Fruit fly (Drosophila melanogaster): Measurements from ENCODE around the gene CG18789.

CG18789 gene

dm6 chr2L:12003792-12004210 is 8.6 kb upstream of the CG18789 start (continued):
- TF ChIP-seq Lhr (GFP tag; optimal IDR thresholded peaks at IDR 0.05): peak; percentile 57

DNA sequence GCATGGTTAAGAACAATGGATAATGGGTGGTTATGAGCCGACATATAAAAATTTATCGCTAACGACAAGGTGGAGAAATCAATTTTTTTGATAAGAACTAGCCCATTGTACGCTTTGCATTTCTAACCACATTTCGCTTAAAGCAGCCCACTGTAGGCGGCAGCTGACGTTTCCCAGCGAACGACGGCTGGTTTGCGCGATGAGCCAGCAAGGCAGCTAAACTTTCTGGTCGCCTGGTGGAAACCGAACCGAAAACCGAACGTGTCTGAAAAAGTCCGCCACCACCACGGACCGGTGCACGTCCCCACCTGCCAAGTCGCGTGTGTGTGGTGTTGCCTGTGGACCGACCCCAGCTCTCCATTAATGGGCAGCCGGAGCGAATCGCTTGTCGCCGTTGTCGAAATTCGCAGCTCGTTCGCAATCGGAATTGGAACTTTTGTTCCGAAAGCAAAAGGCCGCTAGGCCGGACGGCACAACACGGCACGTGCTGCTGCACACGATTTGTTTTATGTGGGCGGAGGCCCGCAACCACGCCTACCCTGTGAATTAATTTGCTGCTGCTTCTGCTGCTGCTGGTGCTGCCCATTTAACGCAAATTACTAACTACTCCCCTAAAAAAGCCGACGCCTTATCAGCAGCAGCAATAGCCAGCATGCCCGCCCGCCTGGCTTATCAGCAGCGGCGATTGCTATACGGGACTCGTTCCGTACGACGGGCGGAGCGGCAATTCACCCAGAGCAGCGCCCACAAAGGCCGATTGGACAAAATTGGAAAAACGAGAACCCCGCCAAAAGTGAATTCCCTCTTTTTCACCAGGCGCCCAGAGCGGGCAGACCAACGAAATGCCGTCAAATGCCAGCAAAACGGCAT is 7.9 kb upstream of the CG18789 start:
- TF ChIP-seq chif (GFP tag; optimal IDR thresholded peaks at IDR 0.05) (peak in 1 of 2 experiments; percentile 23), schlank (tag; optimal IDR thresholded peaks at IDR 0.05) (peak; percentile 8), nerfin-1 (tag; optimal IDR thresholded peaks at IDR 0.05) (peak; percentile 83), insv (GFP tag; optimal IDR thresholded peaks at IDR 0.05) (peak in 1 of 2 experiments; percentile 79), Mad (GFP tag; optimal IDR thresholded peaks at IDR 0.05) (peak; percentile 17), odd (GFP tag; optimal IDR thresholded peaks at IDR 0.05) (peak; percentile 52), CG6765 (GFP tag; optimal IDR thresholded peaks at IDR 0.05) (peak; percentile 15), unpg (GFP tag; optimal IDR thresholded peaks at IDR 0.05) (peak; percentile 52), Xbp1 (GFP tag; optimal IDR thresholded peaks at IDR 0.05) (peak; percentile 63), Elba2 (GFP tag; optimal IDR thresholded peaks at IDR 0.05) (peak; percentile 16), tll (GFP tag; optimal IDR thresholded peaks at IDR 0.05) (peak in 1 of 2 experiments; percentile 54), CG4820 (GFP tag; optimal IDR thresholded peaks at IDR 0.05) (peak; percentile 13), Hr78 (GFP tag; optimal IDR thresholded peaks at IDR 0.05) (peak in 1 of 2 experiments; percentile 91), Spps (tag; optimal IDR thresholded peaks at IDR 0.05) (no peak), Deaf1 (tag; optimal IDR thresholded peaks at IDR 0.05) (peak; percentile 94), grn (GFP tag; optimal IDR thresholded peaks at IDR 0.05) (peak; percentile 89), Trl (optimal IDR thresholded peaks at IDR 0.05) (no peak), Trl (GFP tag; optimal IDR thresholded peaks at IDR 0.05) (peak; percentile 42), CG2889 (GFP tag; IDR thresholded peaks at IDR 0.05) (no peak), yki (optimal IDR thresholded peaks at IDR 0.05) (no peak), Dref (GFP tag; IDR thresholded peaks at IDR 0.05) (no peak), CG10147 (GFP tag; optimal IDR thresholded peaks at IDR 0.05) (no peak), CG9727 (GFP tag; optimal IDR thresholded peaks at IDR 0.05) (no peak), CG10267 (tag; optimal IDR thresholded peaks at IDR 0.05) (peak; percentile 17), Bteb2 (GFP tag; optimal IDR thresholded peaks at IDR 0.05) (no peak), sisA (GFP tag; IDR thresholded peaks at IDR 0.05) (no peak), Hey (tag; optimal IDR thresholded peaks at IDR 0.05) (peak; percentile 99), dm (GFP tag; optimal IDR thresholded peaks at IDR 0.05) (no peak), Fer3 (tag; optimal IDR thresholded peaks at IDR 0.05) (peak; percentile 43), hth (optimal IDR thresholded peaks at IDR 0.05) (no peak), pum (GFP tag; optimal IDR thresholded peaks at IDR 0.05) (no peak), fd3F (GFP tag; optimal IDR thresholded peaks at IDR 0.05) (peak; percentile 30), CG6175 (GFP tag; IDR thresholded peaks at IDR 0.05) (no peak), abd-A (tag; optimal IDR thresholded peaks at IDR 0.05) (peak; percentile 100), CG32772 (GFP tag; IDR thresholded peaks at IDR 0.05) (no peak), Taf1 (GFP tag; IDR thresholded peaks at IDR 0.05) (no peak), CG3281 (GFP tag; optimal IDR thresholded peaks at IDR 0.05) (peak; percentile 27), CG3838 (GFP tag; optimal IDR thresholded peaks at IDR 0.05) (no peak), CG12071 (GFP tag; optimal IDR thresholded peaks at IDR 0.05) (peak; percentile 16), CG1603 (tag; optimal IDR thresholded peaks at IDR 0.05) (peak; percentile 39), crc (GFP tag; optimal IDR thresholded peaks at IDR 0.05) (no peak), nau (GFP tag; optimal IDR thresholded peaks at IDR 0.05) (peak; percentile 30), CG4404 (GFP tag; IDR thresholded peaks at IDR 0.05) (no peak), kay (GFP tag; optimal IDR thresholded peaks at IDR 0.05) (no peak), CG15011 (GFP tag; optimal IDR thresholded peaks at IDR 0.05) (no peak), ind (GFP tag; optimal IDR thresholded peaks at IDR 0.05) (peak; percentile 36)
